Worm (Caenorhabditis elegans) whole organism, midembryonic: ENCODE results near the gene igcm-1.

Experiments used
- T22C8.4 ChIP-seq: fragments of 200-800 bp; sonication (Bioruptor generic); IDR thresholded peaks from 2 replicates; pipeline ENCODE4 v1.3.6; 2022; ENCODE audit warnings: missing genetic modification characterization, missing compliant biosample characterization
- cog-1 ChIP-seq: sonication (generic microtip); optimal IDR thresholded peaks from 2 replicates; lab custom pipeline; 2016; ENCODE audit warnings: missing genetic modification characterization, missing compliant biosample characterization
- flt-1 ChIP-seq: fragments of 200-800 bp; sonication (Bioruptor generic); IDR thresholded peaks from 2 replicates; pipeline ENCODE4 v1.3.6; 2022; ENCODE audit warnings: missing genetic modification characterization, missing compliant biosample characterization
- klf-2 ChIP-seq: fragments of 200-800 bp; sonication (Bioruptor generic); conservative IDR thresholded peaks from 2 replicates; pipeline ENCODE4 v1.3.6; 2022; ENCODE audit warnings: missing genetic modification reagents, missing genetic modification characterization, missing compliant biosample characterization
- med-1 ChIP-seq: sonication (generic microtip); optimal IDR thresholded peaks from 2 replicates; lab custom pipeline; 2017; ENCODE audit warnings: missing genetic modification characterization, mild to moderate bottlenecking, missing compliant biosample characterization, antibody characterized with exemption, missing genetic modification reagents; ENCODE audit not compliant: insufficient read depth
- ref-1 ChIP-seq: fragments of 200-800 bp; sonication (Bioruptor generic); conservative IDR thresholded peaks from 2 replicates; pipeline ENCODE4 v1.3.6; 2022; ENCODE audit warnings: missing genetic modification reagents, missing genetic modification characterization, missing compliant biosample characterization
- tab-1 ChIP-seq: fragments of 200-800 bp; sonication (Bioruptor generic); IDR thresholded peaks from 2 replicates; pipeline ENCODE4 v1.3.6; 2022; ENCODE audit warnings: missing genetic modification characterization, missing compliant biosample characterization
- ztf-23 ChIP-seq: fragments of 200-800 bp; sonication (Bioruptor generic); IDR thresholded peaks from 2 replicates; pipeline ENCODE4 v1.3.6; 2022; ENCODE audit warnings: missing genetic modification reagents, missing genetic modification characterization, missing compliant biosample characterization
- ztf-29 ChIP-seq: fragments of 200-800 bp; sonication (Bioruptor generic); IDR thresholded peaks from 2 replicates; pipeline ENCODE4 v1.3.6; 2022; ENCODE audit warnings: missing genetic modification reagents, missing genetic modification characterization, missing compliant biosample characterization

Gene igcm-1

DNA sequence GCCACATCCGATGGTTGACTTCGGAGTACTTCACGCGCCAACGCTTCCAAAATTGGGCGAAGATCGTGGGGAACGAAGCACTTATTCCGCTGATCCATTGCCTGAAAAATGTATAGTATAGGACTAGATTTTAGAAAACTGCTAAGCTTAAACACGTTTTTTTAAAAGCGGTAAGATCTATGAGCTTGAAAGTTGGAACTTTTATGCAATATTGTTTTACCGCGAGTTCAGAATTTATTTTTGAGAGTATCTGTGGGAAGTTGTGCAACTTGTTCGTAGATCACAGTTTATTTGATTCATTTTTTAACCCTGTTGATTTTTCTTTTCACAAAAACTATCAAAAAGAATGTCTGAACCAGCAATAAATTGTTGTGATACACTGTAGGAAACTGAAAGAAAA is 9.9 kb downstream of the igcm-1 start, which contains the start of gene F39H12.3:
Gene F39H12.3, minus strand, starts transcription at position 101 of the 400 bp plus-strand sequence.
- TF ChIP-seq flt-1 (GFP tag; lab: Robert Waterston, UW): no peak
- no peak for TF ChIP-seq tab-1 (GFP tag; lab: Robert Waterston, UW)
- TF ChIP-seq ref-1: no peak
- no peak for TF ChIP-seq med-1 (GFP tag; lab: Kevin White, UChicago)
- TF ChIP-seq cog-1 (tag; lab: Kevin White, UChicago): no peak
- no peak for TF ChIP-seq ztf-29 (GFP tag; lab: Robert Waterston, UW)
- TF ChIP-seq ztf-23 (GFP tag; lab: Robert Waterston, UW): no peak

DNA sequence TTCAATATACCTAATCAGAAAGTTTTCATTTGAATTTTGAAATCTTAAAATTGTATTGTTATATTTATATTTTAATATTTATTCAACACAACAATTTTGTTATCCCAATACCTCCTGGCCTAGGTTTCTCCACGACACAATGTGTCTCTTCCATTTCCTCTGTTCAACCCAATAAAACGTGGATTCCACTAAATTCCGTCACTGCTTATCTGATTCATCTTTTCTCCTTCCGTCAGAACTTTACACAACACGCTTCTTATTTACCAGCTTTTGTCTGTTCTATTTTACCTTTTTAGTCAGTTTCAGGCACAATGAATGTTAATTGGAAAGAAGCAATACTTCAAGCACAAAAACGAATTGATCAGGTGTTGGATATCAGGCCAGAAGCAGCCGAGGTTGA is 16.8 kb downstream of the igcm-1 start, which contains the start of gene F39H12.1:
Gene F39H12.1, plus strand, starts transcription at position 301 of the 400 bp plus-strand sequence.
- TF ChIP-seq klf-2 (no peak), ztf-23 (GFP tag; lab: Robert Waterston, UW) (no peak), tab-1 (GFP tag; lab: Robert Waterston, UW) (no peak), ztf-29 (GFP tag; lab: Robert Waterston, UW) (no peak), T22C8.4 (GFP tag; lab: Robert Waterston, UW) (no peak), cog-1 (tag; lab: Kevin White, UChicago) (no peak), med-1 (GFP tag; lab: Kevin White, UChicago) (no peak), flt-1 (GFP tag; lab: Robert Waterston, UW) (no peak), ref-1 (no peak)

DNA sequence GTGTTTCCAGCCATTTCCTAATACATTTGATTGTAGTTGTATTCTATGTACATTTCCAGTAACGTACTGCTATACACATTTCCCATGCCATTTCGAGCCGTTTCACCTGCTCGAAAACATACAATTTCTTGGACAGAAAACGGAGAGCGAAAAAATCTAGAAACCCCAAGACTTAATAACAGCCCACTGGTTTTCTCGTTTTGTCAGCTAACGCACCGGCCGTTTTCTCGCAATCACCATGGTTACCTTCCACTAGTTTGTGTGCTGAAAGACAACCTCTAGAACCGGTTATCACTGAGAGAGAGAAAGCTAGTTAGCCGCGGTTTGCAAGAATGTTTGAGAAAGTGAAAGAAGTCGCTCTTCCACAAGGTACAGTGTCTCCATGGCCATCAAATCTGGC is 21.1 kb downstream of the igcm-1 start:
- TF ChIP-seq ztf-23 (GFP tag; lab: Robert Waterston, UW): no peak
- no peak for TF ChIP-seq ztf-29 (GFP tag; lab: Robert Waterston, UW)
- TF ChIP-seq med-1 (GFP tag; lab: Kevin White, UChicago): no peak
- TF ChIP-seq cog-1 (tag; lab: Kevin White, UChicago): no peak
- TF ChIP-seq klf-2: no peak
- no peak for TF ChIP-seq flt-1 (GFP tag; lab: Robert Waterston, UW)
- TF ChIP-seq T22C8.4 (GFP tag; lab: Robert Waterston, UW): no peak
- no peak for TF ChIP-seq ref-1
- no peak for TF ChIP-seq tab-1 (GFP tag; lab: Robert Waterston, UW)

DNA sequence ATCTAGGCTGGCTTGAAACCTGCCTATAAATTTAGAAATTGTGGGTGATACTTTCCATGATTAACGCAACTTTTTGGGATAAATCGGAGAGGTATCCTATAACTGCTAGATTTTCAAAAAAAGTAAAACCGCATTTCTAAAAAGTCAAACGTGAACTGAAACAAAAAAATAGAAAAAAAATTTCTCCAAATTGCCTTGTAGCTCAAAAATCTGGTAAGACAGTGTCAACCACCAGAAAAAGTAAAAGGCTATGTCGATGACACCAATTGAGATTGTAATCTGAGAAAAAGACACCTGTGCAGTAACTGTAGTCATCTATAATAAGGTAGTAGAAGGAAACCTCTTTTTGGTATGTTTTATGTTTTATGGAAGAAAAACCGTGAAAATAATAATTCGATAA is 22.7 kb downstream of the igcm-1 start, which contains the start of gene wdr-54:
Gene wdr-54, plus strand, starts transcription at position 301 of the 400 bp plus-strand sequence.
- TF ChIP-seq flt-1 (GFP tag; lab: Robert Waterston, UW): no peak
- no peak for TF ChIP-seq ztf-29 (GFP tag; lab: Robert Waterston, UW)
- no peak for TF ChIP-seq ref-1
- no peak for TF ChIP-seq ztf-23 (GFP tag; lab: Robert Waterston, UW)
- TF ChIP-seq cog-1 (tag; lab: Kevin White, UChicago): no peak
- TF ChIP-seq klf-2: no peak

DNA sequence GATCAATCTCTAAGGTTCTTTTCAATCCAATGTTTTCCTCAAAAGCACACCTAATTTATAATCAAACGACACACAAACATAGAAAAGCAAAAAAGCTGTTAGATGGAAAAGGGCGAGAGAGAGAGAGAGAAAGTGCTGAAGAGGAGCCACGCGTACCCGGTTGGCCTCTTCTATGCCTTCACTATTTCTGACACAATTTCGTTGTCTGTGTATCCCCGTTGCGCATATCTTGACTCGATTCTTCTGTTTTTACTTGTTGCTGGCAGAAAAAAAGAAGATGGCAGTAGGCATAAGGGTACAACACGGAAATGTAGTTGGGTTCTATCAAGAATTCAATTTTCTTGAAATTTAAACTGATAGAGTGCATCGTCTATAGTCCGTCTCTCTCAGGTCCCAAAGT is 23.8 kb downstream of the igcm-1 start:
- TF ChIP-seq T22C8.4 (GFP tag; lab: Robert Waterston, UW) (no peak), cog-1 (tag; lab: Kevin White, UChicago) (peak; percentile 52)

DNA sequence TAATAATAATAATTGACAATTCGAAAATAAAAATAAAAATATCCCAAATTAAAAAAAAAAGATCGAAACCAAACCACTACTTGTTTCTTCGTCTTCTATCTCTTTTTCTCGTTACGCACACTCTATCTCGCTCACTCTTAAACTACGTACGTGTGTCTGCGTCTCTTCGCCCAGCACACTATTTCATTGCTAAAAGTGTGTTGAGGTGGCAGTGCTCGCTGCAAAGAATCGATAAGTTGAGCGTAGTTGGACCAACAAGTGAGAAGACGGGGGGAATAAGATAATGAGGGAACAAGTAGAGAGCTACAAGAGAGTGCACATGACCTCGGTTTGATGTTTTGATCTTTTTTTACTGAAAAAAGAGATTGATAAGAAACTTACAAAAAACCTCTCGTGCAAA is 25.4 kb downstream of the igcm-1 start:
- peak; percentile 67 for TF ChIP-seq T22C8.4 (GFP tag; lab: Robert Waterston, UW)
- no peak for TF ChIP-seq ref-1

DNA sequence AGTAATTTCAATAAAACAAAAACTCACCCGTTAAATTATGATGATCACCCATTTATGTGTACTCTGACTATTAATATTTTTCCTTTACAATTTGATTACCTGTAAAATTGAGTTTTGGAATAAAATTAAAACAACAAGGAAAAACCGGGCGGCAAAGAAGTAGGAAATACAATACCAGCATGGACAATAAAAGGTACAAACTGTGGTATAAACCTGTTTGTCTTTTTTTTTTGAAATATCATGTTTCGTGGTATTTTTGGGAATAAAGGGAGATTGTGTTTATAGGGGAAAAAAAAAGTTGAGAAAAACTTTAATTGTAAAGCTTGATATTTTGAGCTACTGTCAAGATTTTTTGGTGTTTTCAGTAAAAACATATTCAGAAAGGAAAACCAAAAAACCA is 25.9 kb downstream of the igcm-1 start, which contains the start of gene daf-3:
Gene daf-3, minus strand, starts transcription at position 101 of the 400 bp plus-strand sequence.
- TF ChIP-seq ref-1: no peak
- no peak for TF ChIP-seq flt-1 (GFP tag; lab: Robert Waterston, UW)
- TF ChIP-seq med-1 (GFP tag; lab: Kevin White, UChicago): no peak
- TF ChIP-seq tab-1 (GFP tag; lab: Robert Waterston, UW): no peak
- no peak for TF ChIP-seq cog-1 (tag; lab: Kevin White, UChicago)
- TF ChIP-seq T22C8.4 (GFP tag; lab: Robert Waterston, UW): no peak

DNA sequence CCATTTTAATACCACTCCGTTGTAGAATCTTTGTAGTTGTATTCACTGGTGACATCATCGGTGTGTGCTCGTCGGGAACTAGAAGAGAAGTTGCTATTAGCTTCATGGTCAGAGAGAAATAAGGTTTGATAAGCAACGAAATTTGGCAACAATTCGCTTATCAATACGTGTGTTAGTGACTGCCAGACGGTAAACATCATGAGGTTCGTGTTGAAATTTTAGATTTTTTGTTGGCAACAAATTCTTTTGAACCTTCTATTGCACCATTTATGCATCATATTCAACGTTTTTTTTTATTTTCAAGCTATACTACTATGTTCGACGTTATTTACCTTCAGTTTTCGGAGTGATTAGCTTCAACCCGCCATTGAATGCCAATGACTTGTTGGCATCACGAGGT is 27.6 kb downstream of the igcm-1 start:
- TF ChIP-seq T22C8.4 (GFP tag; lab: Robert Waterston, UW): no peak
- TF ChIP-seq flt-1 (GFP tag; lab: Robert Waterston, UW): no peak
- no peak for TF ChIP-seq tab-1 (GFP tag; lab: Robert Waterston, UW)
- no peak for TF ChIP-seq cog-1 (tag; lab: Kevin White, UChicago)
- no peak for TF ChIP-seq ref-1
- TF ChIP-seq ztf-23 (GFP tag; lab: Robert Waterston, UW): no peak
- TF ChIP-seq klf-2: no peak
- no peak for TF ChIP-seq med-1 (GFP tag; lab: Kevin White, UChicago)
- TF ChIP-seq ztf-29 (GFP tag; lab: Robert Waterston, UW): no peak

DNA sequence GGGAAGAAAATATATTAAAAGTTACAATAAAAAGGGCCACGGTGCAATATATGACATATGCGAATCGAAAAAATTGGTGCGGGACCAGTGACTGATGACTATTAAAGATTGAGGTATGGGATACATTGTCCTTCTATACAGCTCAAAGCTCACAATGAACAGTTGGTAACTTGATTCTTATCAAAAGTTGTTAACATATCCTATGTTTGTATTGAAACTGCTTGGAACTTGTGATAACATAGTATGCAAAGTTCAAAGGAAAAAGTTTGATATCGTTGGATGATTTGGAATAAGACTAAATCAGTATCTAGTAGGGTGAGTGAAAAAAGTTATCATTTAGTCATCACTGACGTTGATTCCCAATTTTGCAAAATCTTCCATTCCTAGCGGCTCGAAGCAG is 33.3 kb downstream of the igcm-1 start:
- TF ChIP-seq ztf-29 (GFP tag; lab: Robert Waterston, UW): no peak
- no peak for TF ChIP-seq tab-1 (GFP tag; lab: Robert Waterston, UW)
- TF ChIP-seq T22C8.4 (GFP tag; lab: Robert Waterston, UW): no peak
- no peak for TF ChIP-seq klf-2
- no peak for TF ChIP-seq cog-1 (tag; lab: Kevin White, UChicago)
- no peak for TF ChIP-seq ztf-23 (GFP tag; lab: Robert Waterston, UW)
- TF ChIP-seq ref-1: no peak
- TF ChIP-seq flt-1 (GFP tag; lab: Robert Waterston, UW): no peak
- no peak for TF ChIP-seq med-1 (GFP tag; lab: Kevin White, UChicago)

DNA sequence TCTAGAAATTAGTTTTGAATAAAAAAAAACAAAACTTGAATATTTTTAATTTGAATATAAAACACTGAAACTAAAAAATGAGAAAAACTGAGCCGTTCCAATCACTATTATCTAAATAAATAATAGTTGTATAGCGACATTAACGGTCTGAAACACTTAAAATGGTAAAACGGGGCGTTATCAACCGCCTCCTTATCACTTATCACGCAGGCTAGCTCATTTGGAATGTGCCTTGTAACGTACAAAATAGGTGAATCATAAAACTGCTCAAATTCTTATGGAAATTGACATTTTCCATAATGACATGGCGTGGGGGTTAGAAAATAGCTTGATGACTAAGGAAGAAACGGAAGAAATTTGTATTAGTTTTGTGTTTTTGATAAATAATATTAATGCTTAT is 35.4 kb downstream of the igcm-1 start, which contains the start of gene ifd-2:
Gene ifd-2, minus strand, starts transcription at position 1 of the 400 bp plus-strand sequence.
- TF ChIP-seq ztf-29 (GFP tag; lab: Robert Waterston, UW) (no peak), T22C8.4 (GFP tag; lab: Robert Waterston, UW) (no peak), cog-1 (tag; lab: Kevin White, UChicago) (no peak), ztf-23 (GFP tag; lab: Robert Waterston, UW) (no peak), flt-1 (GFP tag; lab: Robert Waterston, UW) (no peak), klf-2 (no peak), med-1 (GFP tag; lab: Kevin White, UChicago) (no peak), tab-1 (GFP tag; lab: Robert Waterston, UW) (no peak), ref-1 (no peak)
